Worm (Caenorhabditis elegans): ENCODE results near the gene T04A8.8.

T04A8.8 gene

ce11 chrIII:4679963-4680484 is 13.8 kb upstream of the T04A8.8 start, which contains the start of gene srg-11:
Gene srg-11 (plus strand): TSS chrIII:4680013.
- no peak for TF ChIP-seq F39B2.1 (GFP tag; IDR thresholded peaks at IDR 0.05)

ce11 chrIII:4687134-4687533 is 6.7 kb upstream of the T04A8.8 start:
- TF ChIP-seq mes-4 (tag; optimal IDR thresholded peaks at IDR 0.05) (no peak), tbp1 (GFP tag; optimal IDR thresholded peaks at IDR 0.05) (no peak), F23B12.7 (tag; optimal IDR thresholded peaks at IDR 0.05; ENCODE audit: insufficient read depth) (no peak), Y79H2A.3 (GFP tag; conservative IDR thresholded peaks at IDR 0.05) (no peak), let-607 (tag; optimal IDR thresholded peaks at IDR 0.05) (no peak), ceh-40 (GFP tag; IDR thresholded peaks at IDR 0.05) (no peak), Y95B8A.8 (GFP tag; IDR thresholded peaks at IDR 0.05) (no peak), somi-1 (GFP tag; optimal IDR thresholded peaks at IDR 0.05) (no peak), gei-17 (GFP tag; optimal IDR thresholded peaks at IDR 0.05) (no peak), lir-1 (GFP tag; conservative IDR thresholded peaks at IDR 0.05) (no peak), ceh-27 (GFP tag; optimal IDR thresholded peaks at IDR 0.05) (no peak), C06A6.2 (GFP tag; conservative IDR thresholded peaks at IDR 0.05) (no peak), repo-1 (tag; optimal IDR thresholded peaks at IDR 0.05) (no peak), lin-40 (tag; optimal IDR thresholded peaks at IDR 0.05) (no peak), ztf-28 (GFP tag; IDR thresholded peaks at IDR 0.05) (no peak), lin-54 (GFP tag; optimal IDR thresholded peaks at IDR 0.05) (no peak)

DNA sequence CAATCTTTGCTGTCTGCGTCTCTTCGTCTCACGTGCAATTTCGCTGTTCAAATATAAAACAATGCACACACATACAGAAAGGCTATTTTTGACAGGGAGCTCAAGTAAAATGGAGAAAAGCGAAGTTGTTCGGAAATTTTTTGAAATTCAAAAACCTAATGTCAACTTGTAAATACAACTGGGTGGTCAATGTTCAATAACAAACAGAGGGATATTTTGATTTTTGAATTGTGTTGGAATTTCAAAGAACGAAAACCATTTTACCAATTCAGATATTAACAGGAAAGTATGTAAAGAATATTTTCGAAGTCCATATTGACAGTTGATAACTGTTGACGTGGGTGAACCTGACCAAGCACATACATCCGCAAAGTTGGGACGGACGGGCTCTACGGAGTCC is 5.4 kb upstream of the T04A8.8 start, which contains the start of gene tag-243:
tag-243 (minus strand) TSS at position 101 of the 400 bp plus-strand sequence.
- TF ChIP-seq hmg-1.2 (GFP tag; IDR thresholded peaks at IDR 0.05) (peak; percentile 64), hlh-12 (tag; optimal IDR thresholded peaks at IDR 0.05) (no peak)

ce11 chrIII:4688965-4689364 is 4.8 kb upstream of the T04A8.8 start, which contains the start of gene ppat-1:
Gene ppat-1 (plus strand): TSS chrIII:4689280.
- TF ChIP-seq ceh-40 (GFP tag; IDR thresholded peaks at IDR 0.05): no peak
- no peak for TF ChIP-seq madf-8 (GFP tag; conservative IDR thresholded peaks at IDR 0.05)
- TF ChIP-seq egl-44 (GFP tag; IDR thresholded peaks at IDR 0.05): no peak
- TF ChIP-seq nhr-80 (tag; optimal IDR thresholded peaks at IDR 0.05): peak; percentile 51
- TF ChIP-seq pbrm-1 (GFP tag; IDR thresholded peaks at IDR 0.05): no peak
- no peak for TF ChIP-seq bed-2 (GFP tag; IDR thresholded peaks at IDR 0.05)
- TF ChIP-seq ets-4 (GFP tag; optimal IDR thresholded peaks at IDR 0.05): no peak
- no peak for TF ChIP-seq athp-1 (tag; optimal IDR thresholded peaks at IDR 0.05)

ce11 chrIII:4689595-4689994 is 4.2 kb upstream of the T04A8.8 start:
- TF ChIP-seq let-607 (tag; optimal IDR thresholded peaks at IDR 0.05): peak; percentile 33 to 64
- peak; percentile 65; the same call in 1 of the 2 replicates for TF ChIP-seq K11D2.4 (GFP tag; IDR thresholded peaks at IDR 0.05)
- peak; percentile 81 for TF ChIP-seq ekl-4 (GFP tag; IDR thresholded peaks at IDR 0.05)
- TF ChIP-seq nhr-179 (tag; optimal IDR thresholded peaks at IDR 0.05): no peak
- TF ChIP-seq zfh-2 (GFP tag; conservative IDR thresholded peaks at IDR 0.05): no peak
- TF ChIP-seq bed-2 (GFP tag; IDR thresholded peaks at IDR 0.05): no peak
- TF ChIP-seq Y95B8A.8 (GFP tag; IDR thresholded peaks at IDR 0.05): 0 out of 2 replicates have a peak, but pooled peaks have one; percentile 63
- TF ChIP-seq dox-1 (GFP tag; IDR thresholded peaks at IDR 0.05): peak; percentile 87
- TF ChIP-seq ceh-27 (GFP tag; optimal IDR thresholded peaks at IDR 0.05): peak; percentile 88
- TF ChIP-seq hmg-20 (GFP tag; IDR thresholded peaks at IDR 0.05): 0 out of 2 replicates have a peak, but pooled peaks have one; percentile 59
- peak; percentile 86 for TF ChIP-seq hrde-1 (tag; optimal IDR thresholded peaks at IDR 0.05; ENCODE audit: borderline replicate concordance)
- TF ChIP-seq let-526 (GFP tag; IDR thresholded peaks at IDR 0.05): peak; percentile 74; the same call in 1 of the 2 replicates
- peak; percentile 70 for TF ChIP-seq lsy-27 (tag; optimal IDR thresholded peaks at IDR 0.05; ENCODE audit: borderline replicate concordance, insufficient read depth)
- TF ChIP-seq ztf-22 (GFP tag; optimal IDR thresholded peaks at IDR 0.05): peak; percentile 53
- TF ChIP-seq somi-1 (GFP tag; optimal IDR thresholded peaks at IDR 0.05): peak; percentile 51
- no peak for TF ChIP-seq madf-3 (GFP tag; IDR thresholded peaks at IDR 0.05)
- peak; percentile 50; the same call in 1 of the 2 replicates for TF ChIP-seq cebp-1 (GFP tag; IDR thresholded peaks at IDR 0.05)
- no peak for TF ChIP-seq cebp-1 (tag; optimal IDR thresholded peaks at IDR 0.05)
- TF ChIP-seq cebp-2 (GFP tag; IDR thresholded peaks at IDR 0.05): peak; percentile 96
- TF ChIP-seq nfya-1 (tag; optimal IDR thresholded peaks at IDR 0.05; ENCODE audit: borderline replicate concordance, insufficient read depth): no peak

Measured in whole organism, young adult.